Worm (Caenorhabditis elegans) whole organism, late embryonic: Measurements from ENCODE around the gene F01G4.4.

Source experiments
- dmd-4 ChIP-seq: sonication (generic microtip); optimal IDR thresholded peaks from 2 replicates; lab custom pipeline; 2016; ENCODE audit warnings: borderline replicate concordance, missing genetic modification characterization, missing compliant biosample characterization
- nhr-11 ChIP-seq: fragments of 150-350 bp; optimal IDR thresholded peaks from 2 replicates; lab custom pipeline; 2014; ENCODE audit warnings: missing biosample characterization, missing genetic modification characterization
- rnt-1 ChIP-seq: sonication (generic microtip); optimal IDR thresholded peaks from 2 replicates; lab custom pipeline; 2016; ENCODE audit warnings: missing genetic modification characterization, missing compliant biosample characterization

- TF ChIP-seq rnt-1 (tag; lab: Kevin White, UChicago) = no peak
- TF ChIP-seq nhr-11 (tag; lab: Kevin White, UChicago) = no peak
- TF ChIP-seq dmd-4 (tag; lab: Kevin White, UChicago) = no peak
Measured at ce11 chrIV:11148788-11149366, 5.7 kb downstream of the F01G4.4 start.
